Worm (Caenorhabditis elegans) whole organism, L4 larva: ENCODE measurements around the gene srsx-2.

ENCODE experiments used
- D1046.2 ChIP-seq: fragments of 200-800 bp; sonication (Bioruptor generic); IDR thresholded peaks from 2 replicates; pipeline ENCODE4 v1.3.6; 2022; ENCODE audit warnings: missing genetic modification characterization, missing compliant biosample characterization
- ceh-28 ChIP-seq: fragments of 150-350 bp; optimal IDR thresholded peaks from 2 replicates; lab custom pipeline; 2014; ENCODE audit warnings: missing biosample characterization, missing genetic modification reagents, missing genetic modification characterization
- ceh-62 ChIP-seq: sonication (generic microtip); optimal IDR thresholded peaks from 2 replicates; lab custom pipeline; 2017; ENCODE audit warnings: missing biosample characterization, missing genetic modification characterization
- dve-1 ChIP-seq: sonication (generic microtip); optimal IDR thresholded peaks from 2 replicates; lab custom pipeline; 2017; ENCODE audit warnings: antibody characterized with exemption, mild to moderate bottlenecking, missing genetic modification characterization, missing compliant biosample characterization; ENCODE audit not compliant: insufficient read depth
- fos-1 ChIP-seq: fragments of 150-350 bp; optimal IDR thresholded peaks from 2 replicates; lab custom pipeline; 2014; ENCODE audit warnings: missing biosample characterization, missing genetic modification characterization
- nhr-11 ChIP-seq: fragments of 150-350 bp; optimal IDR thresholded peaks from 2 replicates; lab custom pipeline; 2014; ENCODE audit warnings: missing biosample characterization, missing genetic modification characterization
- nhr-42 ChIP-seq: fragments of 200-800 bp; sonication (Bioruptor generic); IDR thresholded peaks from 2 replicates; pipeline ENCODE4 v1.3.6; 2022; ENCODE audit warnings: missing genetic modification characterization, missing compliant biosample characterization
- pha-4 ChIP-seq, 2 experiments: fragments of 150-350 bp in 1 of 2; fragments of 200-800 bp in 1 of 2; sonication (Bioruptor generic) in 1 of 2; IDR thresholded peaks in 1 of 2; optimal IDR thresholded peaks in 1 of 2; 2 replicates each; pipeline versions ENCODE4 v1.3.6 to Lab custom; 2014 to 2022; ENCODE audit warnings: missing genetic modification characterization in 2 of 2, missing genetic modification reagents in 2 of 2, missing biosample characterization in 1 of 2, missing compliant biosample characterization in 1 of 2
- snpc-4 ChIP-seq: fragments of 150-350 bp; optimal IDR thresholded peaks from 2 replicates; lab custom pipeline; 2014; ENCODE audit warnings: missing biosample characterization, missing genetic modification characterization
- spr-1 ChIP-seq: sonication (generic microtip); optimal IDR thresholded peaks from 2 replicates; lab custom pipeline; 2016; ENCODE audit warnings: mild to moderate bottlenecking, missing genetic modification characterization, missing compliant biosample characterization
- unc-62 ChIP-seq, 3 experiments: fragments of 150-350 bp in 1 of 3; sonication (generic microtip); optimal IDR thresholded peaks in 2 of 3; peaks in 1 of 3; 1 replicate in 1 of 3; 2 replicates in 2 of 3; lab custom pipeline; 2014 to 2017; ENCODE audit warnings: missing biosample characterization in 3 of 3, missing genetic modification characterization in 3 of 3, missing genetic modification reagents in 3 of 3, missing genotype in 1 of 3
- zfp-3 ChIP-seq: fragments of 200-800 bp; sonication (Bioruptor generic); conservative IDR thresholded peaks from 2 replicates; pipeline ENCODE4 v1.3.6; 2022; ENCODE audit warnings: missing genetic modification reagents, missing genetic modification characterization, missing compliant biosample characterization
- ztf-11 ChIP-seq: fragments of 150-350 bp; optimal IDR thresholded peaks from 2 replicates; lab custom pipeline; 2014; ENCODE audit warnings: missing biosample characterization, missing genetic modification characterization

DNA sequence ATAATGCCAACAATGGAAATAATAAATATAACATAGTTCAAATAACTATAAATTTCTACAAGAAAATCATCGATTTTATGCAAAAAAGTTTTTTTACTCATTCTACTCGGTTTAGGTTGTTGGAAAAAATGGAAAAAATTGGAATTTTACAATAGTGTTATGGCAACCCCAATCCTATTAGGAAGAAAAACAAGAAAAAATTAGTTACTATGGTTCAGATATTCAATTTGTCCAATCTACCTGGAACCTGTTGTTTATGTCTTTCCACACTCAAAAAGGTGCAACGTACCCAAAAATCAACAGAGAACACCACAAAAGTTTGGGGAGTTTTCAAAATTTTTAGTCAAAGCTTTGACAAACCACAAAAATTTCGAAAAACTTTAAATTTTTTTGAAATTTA, 8.2 kb downstream of the srsx-2 start, which contains the start of gene T27C5.10:
- TF ChIP-seq ztf-11 (tag; lab: Kevin White, UChicago) (no peak), snpc-4 (no peak), nhr-42 (GFP tag; lab: Robert Waterston, UW) (no peak), dve-1 (tag; lab: Kevin White, UChicago) (no peak), ceh-28 (no peak), D1046.2 (GFP tag; lab: Robert Waterston, UW) (no peak), zfp-3 (GFP tag; lab: Robert Waterston, UW) (no peak), pha-4 (GFP tag; IDR thresholded peaks at IDR 0.05; lab: Robert Waterston, UW) (no peak), pha-4 (tag; optimal IDR thresholded peaks at IDR 0.05; lab: Kevin White, UChicago) (no peak), unc-62 (GFP tag; optimal IDR thresholded peaks at IDR 0.05 in 1 of 2; lab: Kevin White, UChicago) (no peak), unc-62 (tag; optimal IDR thresholded peaks at IDR 0.05; lab: Kevin White, UChicago) (no peak), spr-1 (tag; lab: Kevin White, UChicago) (no peak), nhr-11 (tag; lab: Kevin White, UChicago) (no peak), ceh-62 (no peak), fos-1 (tag; lab: Kevin White, UChicago) (no peak)
